Fruit fly (Drosophila melanogaster) whole organism, embryonic: ENCODE results near the gene Cdk1.

Experiments
- Atf3 ChIP-seq: fragments of 200-800 bp; sonication (Bioruptor generic); optimal IDR thresholded peaks from 3 replicates; lab custom pipeline; 2016; ENCODE audit warnings: missing biosample characterization, missing genetic modification characterization
- Bteb2 ChIP-seq: fragments of 200-800 bp; sonication (Bioruptor generic); optimal IDR thresholded peaks from 2 replicates; lab custom pipeline; 2016; ENCODE audit warnings: missing biosample characterization, missing genetic modification characterization
- CG10267 ChIP-seq: fragments of 200-800 bp; sonication (Bioruptor generic); optimal IDR thresholded peaks from 2 replicates; lab custom pipeline; 2018; ENCODE audit warnings: missing biosample characterization, mild to moderate bottlenecking, missing genetic modification characterization, moderate library complexity
- CG10565 ChIP-seq: fragments of 200-800 bp; sonication (Bioruptor generic); optimal IDR thresholded peaks from 3 replicates; lab custom pipeline; 2016; ENCODE audit warnings: missing biosample characterization, mild to moderate bottlenecking, missing genetic modification characterization
- CG11085 ChIP-seq: fragments of 200-800 bp; sonication (Bioruptor generic); IDR thresholded peaks from 2 replicates; pipeline ENCODE4 v1.3.6; 2022; ENCODE audit warnings: missing biosample characterization, missing genetic modification characterization
- CG12071 ChIP-seq: fragments of 200-800 bp; sonication (Bioruptor generic); optimal IDR thresholded peaks from 3 replicates; lab custom pipeline; 2018; ENCODE audit warnings: missing biosample characterization, mild to moderate bottlenecking, missing genetic modification characterization
- CG12236 ChIP-seq: fragments of 200-800 bp; sonication (Bioruptor generic); optimal IDR thresholded peaks from 2 replicates; lab custom pipeline; 2016; ENCODE audit warnings: missing biosample characterization, missing genetic modification characterization
- CG1233 ChIP-seq: fragments of 200-800 bp; sonication (Bioruptor generic); optimal IDR thresholded peaks from 4 replicates; lab custom pipeline; 2018; ENCODE audit warnings: missing biosample characterization, mild to moderate bottlenecking, missing genetic modification characterization
- CG13296 ChIP-seq: fragments of 200-800 bp; sonication (Bioruptor generic); optimal IDR thresholded peaks from 3 replicates; lab custom pipeline; 2018; ENCODE audit warnings: missing biosample characterization, mild to moderate bottlenecking, missing genetic modification characterization
- CG16779 ChIP-seq: fragments of 200-800 bp; sonication (Bioruptor generic); IDR thresholded peaks from 2 replicates; pipeline ENCODE4 v1.3.6; 2022; ENCODE audit warnings: missing biosample characterization, missing genetic modification characterization
- CG17186 ChIP-seq: fragments of 200-800 bp; sonication (Bioruptor generic); optimal IDR thresholded peaks from 3 replicates; lab custom pipeline; 2017; ENCODE audit warnings: missing biosample characterization, missing genetic modification reagents, missing genetic modification characterization
- CG31365 ChIP-seq: fragments of 200-800 bp; sonication (Bioruptor generic); optimal IDR thresholded peaks from 2 replicates; lab custom pipeline; 2018; ENCODE audit warnings: missing biosample characterization, mild to moderate bottlenecking, missing genetic modification characterization
- CG3163 ChIP-seq: fragments of 200-800 bp; sonication (Bioruptor generic); optimal IDR thresholded peaks from 3 replicates; lab custom pipeline; 2016; ENCODE audit warnings: missing biosample characterization, missing genetic modification characterization
- CG32532 ChIP-seq: fragments of 200-800 bp; sonication (Bioruptor generic); IDR thresholded peaks from 2 replicates; pipeline ENCODE4 v1.3.6; 2022; ENCODE audit warnings: missing biosample characterization, missing genetic modification characterization
- CG4328 ChIP-seq: fragments of 200-800 bp; sonication (Bioruptor generic); optimal IDR thresholded peaks from 3 replicates; lab custom pipeline; 2017; ENCODE audit warnings: missing biosample characterization, missing genetic modification reagents, missing genetic modification characterization
- CG8089 ChIP-seq: fragments of 200-800 bp; sonication (Bioruptor generic); optimal IDR thresholded peaks from 3 replicates; lab custom pipeline; 2016; ENCODE audit warnings: missing biosample characterization, missing genetic modification characterization
- CG9932 ChIP-seq: fragments of 200-800 bp; sonication (Bioruptor generic); IDR thresholded peaks from 2 replicates; pipeline ENCODE4 v1.3.6; 2022; ENCODE audit warnings: missing biosample characterization, missing genetic modification characterization
- Camta ChIP-seq: fragments of 200-800 bp; sonication (Bioruptor generic); optimal IDR thresholded peaks from 2 replicates; lab custom pipeline; 2016; ENCODE audit warnings: missing biosample characterization, missing genetic modification characterization
- D19B ChIP-seq: fragments of 200-800 bp; sonication (Bioruptor generic); optimal IDR thresholded peaks from 2 replicates; lab custom pipeline; 2017; ENCODE audit warnings: missing biosample characterization, mild to moderate bottlenecking, missing genetic modification characterization
- Dbx ChIP-seq: fragments of 200-800 bp; sonication (Bioruptor generic); IDR thresholded peaks from 3 replicates; pipeline ENCODE4 v1.3.6; 2022; ENCODE audit warnings: missing biosample characterization, missing genetic modification characterization
- Dek ChIP-seq: fragments of 200-800 bp; sonication (Bioruptor generic); optimal IDR thresholded peaks from 3 replicates; lab custom pipeline; 2019; ENCODE audit warnings: missing biosample characterization, mild to moderate bottlenecking, missing genetic modification characterization, moderate library complexity
- Drgx ChIP-seq: fragments of 200-800 bp; sonication (Bioruptor generic); IDR thresholded peaks from 2 replicates; pipeline ENCODE4 v1.3.6; 2022; ENCODE audit warnings: missing biosample characterization, missing genetic modification characterization
- Fer1 ChIP-seq: fragments of 200-800 bp; sonication (Bioruptor generic); optimal IDR thresholded peaks from 2 replicates; lab custom pipeline; 2017; ENCODE audit warnings: missing biosample characterization, mild to moderate bottlenecking, missing genetic modification characterization
- NFAT ChIP-seq: fragments of 200-800 bp; sonication (Bioruptor generic); IDR thresholded peaks from 2 replicates; pipeline ENCODE4 v1.3.6; 2022; ENCODE audit warnings: missing biosample characterization, missing genetic modification characterization
- Oli ChIP-seq: fragments of 200-800 bp; sonication (Bioruptor generic); optimal IDR thresholded peaks from 2 replicates; lab custom pipeline; 2018; ENCODE audit warnings: missing biosample characterization, mild to moderate bottlenecking, missing genetic modification characterization, moderate library complexity
- Ravus ChIP-seq: fragments of 200-800 bp; sonication (Bioruptor generic); IDR thresholded peaks from 2 replicates; pipeline ENCODE4 v1.3.6; 2022; ENCODE audit warnings: missing biosample characterization, missing genetic modification characterization
- Sox102F ChIP-seq: fragments of 200-800 bp; sonication (Bioruptor generic); optimal IDR thresholded peaks from 2 replicates; lab custom pipeline; 2018; ENCODE audit warnings: missing biosample characterization, mild to moderate bottlenecking, missing genetic modification characterization, moderate library complexity
- Sry-β ChIP-seq: fragments of 200-800 bp; sonication (Bioruptor generic); optimal IDR thresholded peaks from 2 replicates; lab custom pipeline; 2018; ENCODE audit warnings: missing biosample characterization, mild to moderate bottlenecking, missing genetic modification characterization, moderate library complexity
- Sry-δ ChIP-seq: fragments of 200-800 bp; sonication (Bioruptor generic); optimal IDR thresholded peaks from 2 replicates; lab custom pipeline; 2016; ENCODE audit warnings: missing biosample characterization, missing genetic modification characterization
- Stat92E ChIP-seq, 3 experiments: fragments of >200 bp in 2 of 3; fragments of 200-800 bp in 1 of 3; sonication (Bioruptor generic) in 1 of 3; optimal IDR thresholded peaks; 2 replicates each; lab custom pipeline; 2017 to 2019; ENCODE audit warnings: missing biosample characterization in 3 of 3, missing genetic modification characterization in 3 of 3, mild to moderate bottlenecking in 1 of 3, moderate library complexity in 1 of 3
- bbx ChIP-seq: fragments of 200-800 bp; sonication (Bioruptor generic); IDR thresholded peaks from 2 replicates; pipeline ENCODE4 v1.3.6; 2022; ENCODE audit warnings: missing biosample characterization, missing genetic modification characterization; ENCODE audit not compliant: partially characterized antibody
- cad ChIP-seq: fragments of >200 bp; optimal IDR thresholded peaks from 2 replicates; lab custom pipeline; 2017; ENCODE audit warnings: missing biosample characterization, missing genetic modification characterization
- crc ChIP-seq: fragments of 200-800 bp; sonication (Bioruptor generic); optimal IDR thresholded peaks from 2 replicates; lab custom pipeline; 2016; ENCODE audit warnings: missing biosample characterization, missing genetic modification characterization
- crp ChIP-seq, 2 experiments: fragments of 200-800 bp; sonication (Bioruptor generic); optimal IDR thresholded peaks; 2 replicates in 1 of 2; 3 replicates in 1 of 2; lab custom pipeline; 2017; ENCODE audit warnings: missing biosample characterization in 2 of 2, missing genetic modification characterization in 2 of 2, mild to moderate bottlenecking in 1 of 2, moderate library complexity in 1 of 2
- danr ChIP-seq: fragments of 200-800 bp; sonication (Bioruptor generic); IDR thresholded peaks from 2 replicates; pipeline ENCODE4 v1.3.6; 2022; ENCODE audit warnings: missing biosample characterization, missing genetic modification characterization
- dati ChIP-seq: fragments of 200-800 bp; sonication (Bioruptor generic); IDR thresholded peaks from 2 replicates; pipeline ENCODE4 v1.3.6; 2022; ENCODE audit warnings: missing biosample characterization, missing genetic modification characterization
- emc ChIP-seq: fragments of 200-800 bp; sonication (Bioruptor generic); optimal IDR thresholded peaks from 2 replicates; lab custom pipeline; 2016; ENCODE audit warnings: missing biosample characterization, missing genetic modification characterization
- exex ChIP-seq: fragments of 200-800 bp; sonication (Bioruptor generic); optimal IDR thresholded peaks from 4 replicates; lab custom pipeline; 2018; ENCODE audit warnings: missing biosample characterization, mild to moderate bottlenecking, missing genetic modification characterization, moderate library complexity
- hkb ChIP-seq, 2 experiments: fragments of 200-800 bp in 1 of 2; fragments of >200 bp in 1 of 2; sonication (Bioruptor generic) in 1 of 2; IDR thresholded peaks in 1 of 2; optimal IDR thresholded peaks in 1 of 2; 2 replicates each; pipeline versions ENCODE4 v1.3.6 to Lab custom; 2017 to 2022; ENCODE audit warnings: missing biosample characterization in 1 of 2, missing genetic modification characterization in 1 of 2
- jumu ChIP-seq: fragments of 200-800 bp; sonication (Bioruptor generic); optimal IDR thresholded peaks from 3 replicates; lab custom pipeline; 2016; ENCODE audit warnings: missing biosample characterization, missing genetic modification characterization
- kay ChIP-seq: fragments of 200-800 bp; sonication (Bioruptor generic); optimal IDR thresholded peaks from 2 replicates; lab custom pipeline; 2016; ENCODE audit warnings: missing biosample characterization, missing genetic modification characterization
- maf-S ChIP-seq: fragments of 200-800 bp; sonication (Bioruptor generic); optimal IDR thresholded peaks from 2 replicates; lab custom pipeline; 2016; ENCODE audit warnings: missing biosample characterization, missing genetic modification characterization
- nerfin-1 ChIP-seq: fragments of 200-800 bp; sonication (Bioruptor generic); optimal IDR thresholded peaks from 3 replicates; lab custom pipeline; 2019; ENCODE audit warnings: missing biosample characterization, mild to moderate bottlenecking, missing genetic modification characterization, moderate library complexity
- onecut ChIP-seq: fragments of 200-800 bp; sonication (Bioruptor generic); IDR thresholded peaks from 2 replicates; pipeline ENCODE4 v1.3.6; 2022; ENCODE audit warnings: missing biosample characterization, missing genetic modification characterization
- pita ChIP-seq: fragments of 200-800 bp; sonication (Bioruptor generic); optimal IDR thresholded peaks from 2 replicates; lab custom pipeline; 2017; ENCODE audit warnings: missing biosample characterization, mild to moderate bottlenecking, missing genetic modification characterization
- schlank ChIP-seq: fragments of 200-800 bp; sonication (Bioruptor generic); optimal IDR thresholded peaks from 2 replicates; lab custom pipeline; 2018; ENCODE audit warnings: missing biosample characterization, mild to moderate bottlenecking, missing genetic modification characterization
- sisA ChIP-seq: fragments of 200-800 bp; sonication (Bioruptor generic); IDR thresholded peaks from 2 replicates; pipeline ENCODE4 v1.3.6; 2022; ENCODE audit warnings: missing biosample characterization, missing genetic modification characterization
- tna ChIP-seq: fragments of 200-800 bp; sonication (Bioruptor generic); IDR thresholded peaks from 2 replicates; pipeline ENCODE4 v1.3.6; 2022; ENCODE audit warnings: missing biosample characterization, missing genetic modification characterization; ENCODE audit not compliant: partially characterized antibody
- twi ChIP-seq: fragments of 200-800 bp; optimal IDR thresholded peaks from 2 replicates; lab custom pipeline; 2019; ENCODE audit warnings: missing biosample characterization, mild to moderate bottlenecking, missing genetic modification characterization, moderate library complexity

Cdk1 gene

dm6 chr2L:10386208-10386805 lies at the start of gene Cdk1, which contains the start of gene mRpS7:
Cdk1 (minus strand) TSS chr2L:10386262.
mRpS7 (plus strand) TSS chr2L:10386662.
- no peak for TF ChIP-seq Stat92E (GFP tag; optimal IDR thresholded peaks at IDR 0.05; lab: Kevin White, UChicago)
- peak; percentile 62 for TF ChIP-seq twi (tag; lab: Kevin White, UChicago)
- TF ChIP-seq crp (GFP tag; optimal IDR thresholded peaks at IDR 0.05; lab: Kevin White, UChicago), result peak in 1 of 2 experiments; percentile 35
- TF ChIP-seq dati, result peak; percentile 16; the same call in 1 of the 2 replicates
- TF ChIP-seq hkb (optimal IDR thresholded peaks at IDR 0.05; lab: Kevin White, UChicago), result no peak
- peak; percentile 82 for TF ChIP-seq hkb (GFP tag; IDR thresholded peaks at IDR 0.05; lab: Robert Waterston, UW)
- no peak for TF ChIP-seq Sry-β (GFP tag; lab: Kevin White, UChicago)
- TF ChIP-seq Fer1 (GFP tag; lab: Kevin White, UChicago), result peak; percentile 32
- TF ChIP-seq CG10565 (GFP tag; lab: Kevin White, UChicago), result peak; percentile 52
- no peak for TF ChIP-seq emc (GFP tag; lab: Kevin White, UChicago)
- peak; percentile 77 for TF ChIP-seq Oli (tag; lab: Kevin White, UChicago)
- peak; percentile 68 for TF ChIP-seq Atf3 (GFP tag; lab: Kevin White, UChicago)
- no peak for TF ChIP-seq kay (GFP tag; lab: Kevin White, UChicago)
- TF ChIP-seq CG31365 (tag; lab: Kevin White, UChicago), result no peak
- TF ChIP-seq CG8089 (GFP tag; lab: Kevin White, UChicago), result peak; percentile 42
- TF ChIP-seq Ravus (GFP tag; lab: Robert Waterston, UW), result no peak; the same call in 1 of the 2 replicates
- no peak for TF ChIP-seq CG16779 (GFP tag; lab: Robert Waterston, UW)
- peak; percentile 33 for TF ChIP-seq jumu (GFP tag; lab: Kevin White, UChicago)
- TF ChIP-seq pita, result no peak
- peak; percentile 81 for TF ChIP-seq Dek
- peak; percentile 63; the same call in 2 of the 3 replicates for TF ChIP-seq Dbx (GFP tag; lab: Robert Waterston, UW)
- TF ChIP-seq CG12236 (GFP tag; lab: Kevin White, UChicago), result no peak
- TF ChIP-seq NFAT (GFP tag; lab: Robert Waterston, UW), result no peak
- peak; percentile 51 for TF ChIP-seq nerfin-1
- 0 out of 2 replicates have a peak, but pooled peaks have one; percentile 12 for TF ChIP-seq onecut (GFP tag; lab: Robert Waterston, UW)
- no peak for TF ChIP-seq CG11085 (GFP tag; lab: Robert Waterston, UW)
- no peak for TF ChIP-seq cad (GFP tag; lab: Kevin White, UChicago)
- TF ChIP-seq Sry-δ (GFP tag; lab: Kevin White, UChicago), result peak; percentile 32
- no peak for TF ChIP-seq schlank (tag; lab: Kevin White, UChicago)
- TF ChIP-seq crc (GFP tag; lab: Kevin White, UChicago), result peak; percentile 10
- TF ChIP-seq CG13296 (GFP tag; lab: Kevin White, UChicago), result peak; percentile 54
- TF ChIP-seq Camta (GFP tag; lab: Kevin White, UChicago), result peak; percentile 57
- TF ChIP-seq CG9932 (GFP tag; lab: Robert Waterston, UW), result peak; percentile 35; the same call in 1 of the 2 replicates
- TF ChIP-seq CG3163 (GFP tag; lab: Kevin White, UChicago), result peak; percentile 8
- TF ChIP-seq maf-S (GFP tag; lab: Kevin White, UChicago), result peak; percentile 23
- TF ChIP-seq D19B (GFP tag; lab: Kevin White, UChicago), result peak; percentile 59
- TF ChIP-seq CG1233 (GFP tag; lab: Kevin White, UChicago), result peak; percentile 66
- TF ChIP-seq CG12071 (GFP tag; lab: Kevin White, UChicago), result no peak
- TF ChIP-seq exex (tag; lab: Kevin White, UChicago), result peak; percentile 39
- TF ChIP-seq sisA (GFP tag; lab: Robert Waterston, UW), result peak; percentile 38; the same call in 1 of the 2 replicates
- peak; percentile 30 for TF ChIP-seq CG17186 (GFP tag; lab: Kevin White, UChicago)
- no peak for TF ChIP-seq tna (GFP tag; lab: Robert Waterston, UW)
- TF ChIP-seq Bteb2 (GFP tag; lab: Kevin White, UChicago), result peak; percentile 69
- peak; percentile 53; the same call in 1 of the 2 replicates for TF ChIP-seq Drgx (GFP tag; lab: Robert Waterston, UW)
- peak; percentile 77 for TF ChIP-seq CG32532 (GFP tag; lab: Robert Waterston, UW)
- TF ChIP-seq CG4328, result no peak
- TF ChIP-seq bbx (GFP tag; lab: Robert Waterston, UW), result no peak
- no peak for TF ChIP-seq Sox102F (GFP tag; lab: Kevin White, UChicago)
- peak; percentile 74 for TF ChIP-seq CG10267
- TF ChIP-seq danr (GFP tag; lab: Robert Waterston, UW), result no peak
